Worm (Caenorhabditis elegans) whole organism, mixed stage, embryonic: ENCODE results near the gene K05F6.10.

Source experiments
- bed-3 ChIP-seq: fragments of 200-800 bp; sonication (Bioruptor generic); optimal IDR thresholded peaks from 3 replicates; lab custom pipeline; 2018; ENCODE audit warnings: mild to moderate bottlenecking, missing genetic modification characterization, moderate library complexity, missing compliant biosample characterization
- blmp-1 ChIP-seq: fragments of 150-350 bp; optimal IDR thresholded peaks from 2 replicates; lab custom pipeline; 2014; ENCODE audit warnings: missing biosample characterization, missing genetic modification characterization
- ceh-39 ChIP-seq: fragments of 150-350 bp; optimal IDR thresholded peaks from 2 replicates; lab custom pipeline; 2014; ENCODE audit warnings: missing biosample characterization, missing genetic modification characterization
- ceh-43 ChIP-seq: fragments of 200-800 bp; sonication (Bioruptor generic); optimal IDR thresholded peaks from 2 replicates; lab custom pipeline; 2018; ENCODE audit warnings: mild to moderate bottlenecking, missing genetic modification characterization, moderate library complexity, missing compliant biosample characterization
- ceh-83 ChIP-seq: fragments of 200-800 bp; sonication (Bioruptor generic); optimal IDR thresholded peaks from 2 replicates; lab custom pipeline; 2018; ENCODE audit warnings: mild to moderate bottlenecking, missing genetic modification characterization, missing compliant biosample characterization
- ces-1 ChIP-seq: fragments of 150-350 bp; optimal IDR thresholded peaks from 2 replicates; lab custom pipeline; 2014; ENCODE audit warnings: missing biosample characterization, missing genetic modification reagents, missing genetic modification characterization
- cnd-1 ChIP-seq: fragments of 200-800 bp; sonication (Bioruptor generic); optimal IDR thresholded peaks from 2 replicates; lab custom pipeline; 2018; ENCODE audit warnings: mild to moderate bottlenecking, missing genetic modification characterization, missing compliant biosample characterization
- drap-1 ChIP-seq: fragments of 200-800 bp; sonication (Bioruptor generic); optimal IDR thresholded peaks from 3 replicates; lab custom pipeline; 2018; ENCODE audit warnings: mild to moderate bottlenecking, missing genetic modification characterization, missing compliant biosample characterization
- elt-1 ChIP-seq: sonication (generic microtip); optimal IDR thresholded peaks from 2 replicates; lab custom pipeline; 2017; ENCODE audit warnings: missing genetic modification characterization, mild to moderate bottlenecking, missing compliant biosample characterization, antibody characterized with exemption, moderate library complexity, borderline replicate concordance; ENCODE audit not compliant: insufficient read depth
- elt-3 ChIP-seq: fragments of 150-350 bp; optimal IDR thresholded peaks from 2 replicates; lab custom pipeline; 2014; ENCODE audit warnings: missing biosample characterization, missing genetic modification characterization
- ham-2 ChIP-seq: fragments of 200-800 bp; sonication (Bioruptor generic); optimal IDR thresholded peaks from 2 replicates; lab custom pipeline; 2018; ENCODE audit warnings: mild to moderate bottlenecking, missing genetic modification characterization, missing compliant biosample characterization
- hlh-1 ChIP-seq: fragments of 150-350 bp; optimal IDR thresholded peaks from 2 replicates; lab custom pipeline; 2014; ENCODE audit warnings: missing biosample characterization, missing genetic modification reagents, missing genetic modification characterization
- lin-32 ChIP-seq: fragments of 200-800 bp; sonication (Bioruptor generic); optimal IDR thresholded peaks from 2 replicates; lab custom pipeline; 2018; ENCODE audit warnings: mild to moderate bottlenecking, missing genetic modification characterization, missing compliant biosample characterization
- lsy-2 ChIP-seq: fragments of 150-350 bp; optimal IDR thresholded peaks from 2 replicates; lab custom pipeline; 2014; ENCODE audit warnings: missing biosample characterization, missing genetic modification characterization
- mep-1 ChIP-seq: fragments of 150-350 bp; optimal IDR thresholded peaks from 2 replicates; lab custom pipeline; 2017; ENCODE audit warnings: missing biosample characterization, missing genetic modification reagents, missing genetic modification characterization, inconsistent platforms
- nhr-12 ChIP-seq: fragments of 150-350 bp; optimal IDR thresholded peaks from 2 replicates; lab custom pipeline; 2014; ENCODE audit warnings: missing biosample characterization, missing genetic modification characterization
- nhr-2 ChIP-seq: fragments of 150-350 bp; optimal IDR thresholded peaks from 2 replicates; lab custom pipeline; 2014; ENCODE audit warnings: missing biosample characterization, missing genetic modification characterization
- nhr-237 ChIP-seq: fragments of 150-350 bp; optimal IDR thresholded peaks from 2 replicates; lab custom pipeline; 2014; ENCODE audit warnings: missing biosample characterization, missing genetic modification characterization
- nhr-28 ChIP-seq: fragments of 150-350 bp; optimal IDR thresholded peaks from 2 replicates; lab custom pipeline; 2014; ENCODE audit warnings: missing biosample characterization, missing genetic modification characterization
- nhr-76 ChIP-seq: sonication (generic microtip); optimal IDR thresholded peaks from 2 replicates; lab custom pipeline; 2017; ENCODE audit warnings: missing biosample characterization, missing genetic modification characterization
- pha-4 ChIP-seq: fragments of 150-350 bp; optimal IDR thresholded peaks from 2 replicates; lab custom pipeline; 2018; ENCODE audit warnings: missing biosample characterization, missing genetic modification reagents, missing genetic modification characterization
- sem-2 ChIP-seq: fragments of 200-800 bp; sonication (Bioruptor generic); optimal IDR thresholded peaks from 2 replicates; lab custom pipeline; 2018; ENCODE audit warnings: mild to moderate bottlenecking, missing genetic modification characterization, missing compliant biosample characterization
- snpc-4 ChIP-seq: fragments of 150-350 bp; optimal IDR thresholded peaks from 2 replicates; lab custom pipeline; 2014; ENCODE audit warnings: missing biosample characterization, missing genetic modification characterization
- sptf-1 ChIP-seq: sonication (generic microtip); optimal IDR thresholded peaks from 2 replicates; lab custom pipeline; 2017; ENCODE audit warnings: mild to moderate bottlenecking, missing genetic modification characterization, moderate library complexity, missing compliant biosample characterization
- tbx-8 ChIP-seq: fragments of 200-800 bp; sonication (Bioruptor generic); optimal IDR thresholded peaks from 2 replicates; lab custom pipeline; 2018; ENCODE audit warnings: mild to moderate bottlenecking, missing genetic modification characterization, moderate library complexity, missing compliant biosample characterization
- unc-39 ChIP-seq: fragments of 150-350 bp; optimal IDR thresholded peaks from 2 replicates; lab custom pipeline; 2014; ENCODE audit warnings: missing biosample characterization, missing genetic modification characterization
- unc-62 ChIP-seq: fragments of 150-350 bp; optimal IDR thresholded peaks from 2 replicates; lab custom pipeline; 2014; ENCODE audit warnings: missing biosample characterization, missing genetic modification reagents, missing genetic modification characterization
- zip-8 ChIP-seq: fragments of 150-350 bp; optimal IDR thresholded peaks from 2 replicates; lab custom pipeline; 2014; ENCODE audit warnings: missing biosample characterization, missing genetic modification characterization
- ztf-11 ChIP-seq: fragments of 150-350 bp; optimal IDR thresholded peaks from 2 replicates; lab custom pipeline; 2014; ENCODE audit warnings: missing biosample characterization, missing genetic modification characterization

The K05F6.10 gene

ce11 chrII:1584140-1584539, 8.2 kb upstream of the K05F6.10 start, which contains the start of gene clec-21:
clec-21 (minus strand) TSS chrII:1584240.
- TF ChIP-seq tbx-8 (no peak), ztf-11 (tag; lab: Kevin White, UChicago) (no peak), ham-2 (GFP tag; lab: Kevin White, UChicago) (no peak), pha-4 (no peak), ceh-43 (GFP tag; lab: Kevin White, UChicago) (no peak), hlh-1 (tag; lab: Kevin White, UChicago) (no peak), sem-2 (GFP tag; lab: Kevin White, UChicago) (no peak), drap-1 (no peak), nhr-76 (tag; lab: Kevin White, UChicago) (no peak), elt-3 (tag; lab: Kevin White, UChicago) (no peak), mep-1 (no peak), unc-62 (no peak), nhr-12 (tag; lab: Kevin White, UChicago) (no peak), sptf-1 (tag; lab: Kevin White, UChicago) (no peak), ces-1 (GFP tag; lab: Kevin White, UChicago) (no peak), cnd-1 (tag; lab: Kevin White, UChicago) (no peak), ceh-39 (tag; lab: Kevin White, UChicago) (no peak), ceh-83 (GFP tag; lab: Kevin White, UChicago) (no peak), lsy-2 (tag; lab: Kevin White, UChicago) (no peak), unc-39 (tag; lab: Kevin White, UChicago) (no peak)
- TF ChIP-seq, all 35 proteins: peak for 0

- TF ChIP-seq bed-3 (GFP tag; lab: Kevin White, UChicago) (no peak), blmp-1 (no peak), tbx-8 (no peak)
- TF ChIP-seq, all 35 proteins: peak for 0
These were observed 4.0 kb upstream of the K05F6.10 start, which contains the start of gene math-38 for ce11 chrII:1579886-1580285. math-38 (minus strand) TSS chrII:1579986.

- no peak for TF ChIP-seq elt-3 (tag; lab: Kevin White, UChicago)
- TF ChIP-seq ceh-83 (GFP tag; lab: Kevin White, UChicago), result no peak
- TF ChIP-seq nhr-237 (tag; lab: Kevin White, UChicago), result no peak
- no peak for TF ChIP-seq nhr-2 (tag; lab: Kevin White, UChicago)
- no peak for TF ChIP-seq hlh-1 (tag; lab: Kevin White, UChicago)
These were observed 842 bp upstream of the K05F6.10 start for ce11 chrII:1576772-1577171.

ce11 chrII:1571032-1571431, 4.9 kb downstream of the K05F6.10 start, which contains the start of gene fbxb-46:
fbxb-46 (minus strand) TSS chrII:1571132.
- TF ChIP-seq zip-8 (tag; lab: Kevin White, UChicago) (no peak), elt-1 (tag; lab: Kevin White, UChicago) (no peak), unc-39 (tag; lab: Kevin White, UChicago) (no peak), cnd-1 (tag; lab: Kevin White, UChicago) (no peak), ceh-83 (GFP tag; lab: Kevin White, UChicago) (no peak), ceh-39 (tag; lab: Kevin White, UChicago) (no peak), sptf-1 (tag; lab: Kevin White, UChicago) (no peak), elt-3 (tag; lab: Kevin White, UChicago) (no peak), lin-32 (GFP tag; lab: Kevin White, UChicago) (no peak), unc-62 (no peak), lsy-2 (tag; lab: Kevin White, UChicago) (no peak), nhr-2 (tag; lab: Kevin White, UChicago) (no peak), hlh-1 (tag; lab: Kevin White, UChicago) (no peak), bed-3 (GFP tag; lab: Kevin White, UChicago) (no peak), snpc-4 (tag; lab: Kevin White, UChicago) (no peak), nhr-12 (tag; lab: Kevin White, UChicago) (no peak), ceh-43 (GFP tag; lab: Kevin White, UChicago) (no peak)

- TF ChIP-seq ces-1 (GFP tag; lab: Kevin White, UChicago), result no peak
- TF ChIP-seq unc-62, result no peak
- TF ChIP-seq ceh-39 (tag; lab: Kevin White, UChicago), result no peak
- TF ChIP-seq nhr-2 (tag; lab: Kevin White, UChicago), result no peak
- TF ChIP-seq ztf-11 (tag; lab: Kevin White, UChicago), result no peak
- no peak for TF ChIP-seq lsy-2 (tag; lab: Kevin White, UChicago)
- no peak for TF ChIP-seq bed-3 (GFP tag; lab: Kevin White, UChicago)
- TF ChIP-seq nhr-28, result no peak
- TF ChIP-seq elt-1 (tag; lab: Kevin White, UChicago), result no peak
These were observed 7.7 kb downstream of the K05F6.10 start, which contains the start of gene fbxb-49 for ce11 chrII:1568214-1568613. fbxb-49 (plus strand) TSS chrII:1568514.
